Worm (Caenorhabditis elegans) whole organism, L2 larva: Measurements from ENCODE around the gene Y51H4A.5.

ENCODE experiments used
- aly-2 ChIP-seq: fragments of 150-350 bp; optimal IDR thresholded peaks from 2 replicates; lab custom pipeline; 2014; ENCODE audit warnings: missing biosample characterization, missing genetic modification characterization
- mbf-1 ChIP-seq: sonication (generic microtip); optimal IDR thresholded peaks from 2 replicates; lab custom pipeline; 2017; ENCODE audit warnings: missing biosample characterization, missing genetic modification characterization
- snpc-4 ChIP-seq: fragments of 150-350 bp; optimal IDR thresholded peaks from 2 replicates; lab custom pipeline; 2014; ENCODE audit warnings: missing biosample characterization, missing genetic modification characterization
- unc-62 ChIP-seq: fragments of 150-350 bp; optimal IDR thresholded peaks from 2 replicates; lab custom pipeline; 2014; ENCODE audit warnings: missing biosample characterization, missing genetic modification reagents, missing genetic modification characterization
- zag-1 ChIP-seq: fragments of 150-350 bp; optimal IDR thresholded peaks from 2 replicates; lab custom pipeline; 2014; ENCODE audit warnings: missing biosample characterization, missing genetic modification characterization

DNA sequence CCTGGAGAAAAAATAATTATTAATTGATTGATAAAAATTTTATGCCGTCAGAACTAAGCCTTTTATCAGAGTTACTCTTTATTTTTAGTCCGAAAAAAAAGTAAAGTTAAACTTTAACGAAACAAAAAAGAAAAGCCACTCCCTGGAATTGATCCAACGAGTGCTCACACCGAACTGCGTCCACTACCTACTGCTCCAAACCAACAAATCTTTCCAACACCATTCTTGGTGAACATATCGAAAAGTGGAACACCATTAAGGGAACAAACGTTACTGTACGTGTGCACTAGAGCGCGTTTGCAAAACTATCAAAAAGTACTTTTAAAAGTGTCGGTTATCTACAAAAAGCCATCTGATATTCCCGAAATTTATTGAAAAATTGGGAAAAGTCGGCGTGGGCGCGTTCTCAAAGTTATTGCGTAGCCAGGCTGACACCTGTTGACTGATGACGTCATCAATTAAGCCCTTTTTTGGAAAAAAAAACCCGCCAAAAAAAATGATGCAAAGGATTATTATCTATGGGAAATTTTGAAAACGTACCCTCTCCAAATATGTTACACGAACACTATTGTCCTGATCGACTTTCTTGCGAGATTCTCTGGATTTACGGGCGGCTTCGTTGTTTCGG, 22.2 kb downstream of the Y51H4A.5 start:
- TF ChIP-seq unc-62 (GFP tag; lab: Kevin White, UChicago) (no peak), aly-2 (tag; lab: Kevin White, UChicago) (no peak), snpc-4 (tag; lab: Kevin White, UChicago) (no peak), zag-1 (tag; lab: Kevin White, UChicago) (no peak), mbf-1 (no peak)
